Worm (Caenorhabditis elegans): ENCODE measurements around the gene ZC239.3.

ce11 chrII:3209251-3209650 is 6.6 kb upstream of the ZC239.3 start, which contains the start of gene ZC239.6:
- no peak for TF ChIP-seq gei-17 (GFP tag; optimal IDR thresholded peaks at IDR 0.05)
- TF ChIP-seq dox-1 (GFP tag; IDR thresholded peaks at IDR 0.05) = no peak
- TF ChIP-seq efl-1 (GFP tag; optimal IDR thresholded peaks at IDR 0.05) = no peak
- TF ChIP-seq egrh-3 (GFP tag; IDR thresholded peaks at IDR 0.05) = no peak
- TF ChIP-seq let-607 (tag; optimal IDR thresholded peaks at IDR 0.05) = no peak
- no peak for TF ChIP-seq F22D6.2 (tag; optimal IDR thresholded peaks at IDR 0.05)
- no peak for TF ChIP-seq ets-4 (GFP tag; optimal IDR thresholded peaks at IDR 0.05)
- no peak for TF ChIP-seq hmg-20 (GFP tag; IDR thresholded peaks at IDR 0.05)
- no peak for TF ChIP-seq nfya-2 (GFP tag; IDR thresholded peaks at IDR 0.05)
- no peak for TF ChIP-seq ztf-26 (tag; optimal IDR thresholded peaks at IDR 0.05)
- no peak for TF ChIP-seq snpc-3.4 (tag; optimal IDR thresholded peaks at IDR 0.05)
- no peak for TF ChIP-seq ama-1 (optimal IDR thresholded peaks at IDR 0.05)
- TF ChIP-seq ama-1 (GFP tag; optimal IDR thresholded peaks at IDR 0.05) = no peak
- TF ChIP-seq mel-28 (tag; optimal IDR thresholded peaks at IDR 0.05; ENCODE audit: borderline replicate concordance) = no peak
- TF ChIP-seq egl-18 (GFP tag; IDR thresholded peaks at IDR 0.05) = no peak

Data from whole organism, young adult.